Fruit fly (Drosophila melanogaster) whole organism: ENCODE data around the gene Vha13.

ENCODE experiments used
- CG8478 ChIP-seq: fragments of >200 bp; optimal IDR thresholded peaks from 2 replicates; lab custom pipeline; 2018; ENCODE audit warnings: inconsistent platforms
- pan ChIP-seq: fragments of >200 bp; optimal IDR thresholded peaks from 2 replicates; lab custom pipeline; 2017
- psq ChIP-seq: fragments of >200 bp; optimal IDR thresholded peaks from 2 replicates; lab custom pipeline; 2017

dm6 chr3R:19672905-19673304 is 28.7 kb upstream of the Vha13 start:
- TF ChIP-seq pan (lab: Kevin White, UChicago) (no peak), psq (lab: Kevin White, UChicago) (no peak), CG8478 (lab: Kevin White, UChicago) (no peak)
